Worm (Caenorhabditis elegans) whole organism, mixed stage, embryonic: ENCODE measurements around the gene srh-180.

Experiments
- M03D4.4 ChIP-seq: sonication (generic microtip); optimal IDR thresholded peaks from 2 replicates; lab custom pipeline; 2017; ENCODE audit warnings: mild to moderate bottlenecking, missing genetic modification characterization, missing compliant biosample characterization
- bed-3 ChIP-seq: fragments of 200-800 bp; sonication (Bioruptor generic); optimal IDR thresholded peaks from 3 replicates; lab custom pipeline; 2018; ENCODE audit warnings: mild to moderate bottlenecking, missing genetic modification characterization, moderate library complexity, missing compliant biosample characterization
- blmp-1 ChIP-seq: fragments of 150-350 bp; optimal IDR thresholded peaks from 2 replicates; lab custom pipeline; 2014; ENCODE audit warnings: missing biosample characterization, missing genetic modification characterization
- ceh-43 ChIP-seq: fragments of 200-800 bp; sonication (Bioruptor generic); optimal IDR thresholded peaks from 2 replicates; lab custom pipeline; 2018; ENCODE audit warnings: mild to moderate bottlenecking, missing genetic modification characterization, moderate library complexity, missing compliant biosample characterization
- ceh-83 ChIP-seq: fragments of 200-800 bp; sonication (Bioruptor generic); optimal IDR thresholded peaks from 2 replicates; lab custom pipeline; 2018; ENCODE audit warnings: mild to moderate bottlenecking, missing genetic modification characterization, missing compliant biosample characterization
- ces-1 ChIP-seq: fragments of 150-350 bp; optimal IDR thresholded peaks from 2 replicates; lab custom pipeline; 2014; ENCODE audit warnings: missing biosample characterization, missing genetic modification reagents, missing genetic modification characterization
- drap-1 ChIP-seq: fragments of 200-800 bp; sonication (Bioruptor generic); optimal IDR thresholded peaks from 3 replicates; lab custom pipeline; 2018; ENCODE audit warnings: mild to moderate bottlenecking, missing genetic modification characterization, missing compliant biosample characterization
- elt-1 ChIP-seq: sonication (generic microtip); optimal IDR thresholded peaks from 2 replicates; lab custom pipeline; 2017; ENCODE audit warnings: missing genetic modification characterization, mild to moderate bottlenecking, missing compliant biosample characterization, antibody characterized with exemption, moderate library complexity, borderline replicate concordance; ENCODE audit not compliant: insufficient read depth
- elt-3 ChIP-seq: fragments of 150-350 bp; optimal IDR thresholded peaks from 2 replicates; lab custom pipeline; 2014; ENCODE audit warnings: missing biosample characterization, missing genetic modification characterization
- flh-1 ChIP-seq: fragments of 200-800 bp; sonication (Bioruptor generic); optimal IDR thresholded peaks from 2 replicates; lab custom pipeline; 2018; ENCODE audit warnings: mild to moderate bottlenecking, missing genetic modification characterization, moderate library complexity, missing compliant biosample characterization
- ham-2 ChIP-seq: fragments of 200-800 bp; sonication (Bioruptor generic); optimal IDR thresholded peaks from 2 replicates; lab custom pipeline; 2018; ENCODE audit warnings: mild to moderate bottlenecking, missing genetic modification characterization, missing compliant biosample characterization
- hlh-1 ChIP-seq: fragments of 150-350 bp; optimal IDR thresholded peaks from 2 replicates; lab custom pipeline; 2014; ENCODE audit warnings: missing biosample characterization, missing genetic modification reagents, missing genetic modification characterization
- lin-13 ChIP-seq: fragments of 150-350 bp; optimal IDR thresholded peaks from 2 replicates; lab custom pipeline; 2014; ENCODE audit warnings: missing biosample characterization, missing genetic modification characterization
- lin-32 ChIP-seq: fragments of 200-800 bp; sonication (Bioruptor generic); optimal IDR thresholded peaks from 2 replicates; lab custom pipeline; 2018; ENCODE audit warnings: mild to moderate bottlenecking, missing genetic modification characterization, missing compliant biosample characterization
- lsy-2 ChIP-seq: fragments of 150-350 bp; optimal IDR thresholded peaks from 2 replicates; lab custom pipeline; 2014; ENCODE audit warnings: missing biosample characterization, missing genetic modification characterization
- mab-5 ChIP-seq: fragments of 150-350 bp; optimal IDR thresholded peaks from 2 replicates; lab custom pipeline; 2014; ENCODE audit warnings: missing biosample characterization, missing genetic modification characterization
- mep-1 ChIP-seq: fragments of 150-350 bp; optimal IDR thresholded peaks from 2 replicates; lab custom pipeline; 2017; ENCODE audit warnings: missing biosample characterization, missing genetic modification reagents, missing genetic modification characterization, inconsistent platforms
- mls-2 ChIP-seq: sonication (generic microtip); optimal IDR thresholded peaks from 2 replicates; lab custom pipeline; 2016; ENCODE audit warnings: mild to moderate bottlenecking, missing genetic modification characterization, moderate library complexity, missing compliant biosample characterization
- nhr-12 ChIP-seq: fragments of 150-350 bp; optimal IDR thresholded peaks from 2 replicates; lab custom pipeline; 2014; ENCODE audit warnings: missing biosample characterization, missing genetic modification characterization
- nhr-2 ChIP-seq: fragments of 150-350 bp; optimal IDR thresholded peaks from 2 replicates; lab custom pipeline; 2014; ENCODE audit warnings: missing biosample characterization, missing genetic modification characterization
- nhr-28 ChIP-seq: fragments of 150-350 bp; optimal IDR thresholded peaks from 2 replicates; lab custom pipeline; 2014; ENCODE audit warnings: missing biosample characterization, missing genetic modification characterization
- nhr-76 ChIP-seq: sonication (generic microtip); optimal IDR thresholded peaks from 2 replicates; lab custom pipeline; 2017; ENCODE audit warnings: missing biosample characterization, missing genetic modification characterization
- pha-4 ChIP-seq: fragments of 150-350 bp; optimal IDR thresholded peaks from 2 replicates; lab custom pipeline; 2018; ENCODE audit warnings: missing biosample characterization, missing genetic modification reagents, missing genetic modification characterization
- sem-2 ChIP-seq: fragments of 200-800 bp; sonication (Bioruptor generic); optimal IDR thresholded peaks from 2 replicates; lab custom pipeline; 2018; ENCODE audit warnings: mild to moderate bottlenecking, missing genetic modification characterization, missing compliant biosample characterization
- sptf-1 ChIP-seq: sonication (generic microtip); optimal IDR thresholded peaks from 2 replicates; lab custom pipeline; 2017; ENCODE audit warnings: mild to moderate bottlenecking, missing genetic modification characterization, moderate library complexity, missing compliant biosample characterization
- tbx-8 ChIP-seq: fragments of 200-800 bp; sonication (Bioruptor generic); optimal IDR thresholded peaks from 2 replicates; lab custom pipeline; 2018; ENCODE audit warnings: mild to moderate bottlenecking, missing genetic modification characterization, moderate library complexity, missing compliant biosample characterization
- unc-120 ChIP-seq: sonication (generic microtip); optimal IDR thresholded peaks from 2 replicates; lab custom pipeline; 2017; ENCODE audit warnings: missing genetic modification characterization, missing compliant biosample characterization; ENCODE audit not compliant: poor library complexity, severe bottlenecking
- unc-39 ChIP-seq: fragments of 150-350 bp; optimal IDR thresholded peaks from 2 replicates; lab custom pipeline; 2014; ENCODE audit warnings: missing biosample characterization, missing genetic modification characterization
- zip-8 ChIP-seq: fragments of 150-350 bp; optimal IDR thresholded peaks from 2 replicates; lab custom pipeline; 2014; ENCODE audit warnings: missing biosample characterization, missing genetic modification characterization
- ztf-11 ChIP-seq: fragments of 150-350 bp; optimal IDR thresholded peaks from 2 replicates; lab custom pipeline; 2014; ENCODE audit warnings: missing biosample characterization, missing genetic modification characterization

Gene srh-180

ce11 chrV:16317244-16317643, at the start of gene srh-180:
Gene srh-180 (plus strand): TSS chrV:16317544.
- TF ChIP-seq mab-5 (tag; lab: Kevin White, UChicago) (no peak), sem-2 (GFP tag; lab: Kevin White, UChicago) (no peak), zip-8 (no peak), elt-1 (no peak), nhr-76 (no peak), drap-1 (no peak)

ce11 chrV:16269556-16269955, 47.8 kb upstream of the srh-180 start, which contains the start of the genes fbxa-2 and T13F3.8:
Gene fbxa-2 (minus strand): TSS chrV:16269656.
Gene T13F3.8 (plus strand): TSS chrV:16269800.
- TF ChIP-seq M03D4.4 (tag; lab: Kevin White, UChicago) (no peak), ham-2 (GFP tag; lab: Kevin White, UChicago) (no peak), mls-2 (tag; lab: Kevin White, UChicago) (no peak), ceh-43 (GFP tag; lab: Kevin White, UChicago) (no peak), nhr-12 (no peak), nhr-2 (no peak), unc-39 (tag; lab: Kevin White, UChicago) (no peak), lin-32 (GFP tag; lab: Kevin White, UChicago) (no peak), hlh-1 (tag; lab: Kevin White, UChicago) (no peak)

- no peak for TF ChIP-seq ztf-11 (tag; lab: Kevin White, UChicago)
- no peak for TF ChIP-seq lin-32 (GFP tag; lab: Kevin White, UChicago)
- no peak for TF ChIP-seq ham-2 (GFP tag; lab: Kevin White, UChicago)
- TF ChIP-seq mep-1 (tag; lab: Kevin White, UChicago): no peak
- TF ChIP-seq lsy-2 (tag; lab: Kevin White, UChicago): no peak
- TF ChIP-seq flh-1 (GFP tag; lab: Kevin White, UChicago): no peak
- TF ChIP-seq hlh-1 (tag; lab: Kevin White, UChicago): no peak
- no peak for TF ChIP-seq mab-5 (tag; lab: Kevin White, UChicago)
- TF ChIP-seq elt-1: no peak
- TF ChIP-seq nhr-76: no peak
Observed at ce11 chrV:16271121-16271520, 46.2 kb upstream of the srh-180 start, which contains the start of gene T13F3.6. Gene T13F3.6 (minus strand): TSS chrV:16271221.

- TF ChIP-seq ztf-11 (tag; lab: Kevin White, UChicago) (no peak), mls-2 (tag; lab: Kevin White, UChicago) (no peak), hlh-1 (tag; lab: Kevin White, UChicago) (no peak), mep-1 (tag; lab: Kevin White, UChicago) (no peak), zip-8 (no peak), nhr-12 (no peak), sptf-1 (tag; lab: Kevin White, UChicago) (no peak), drap-1 (no peak), lin-13 (tag; lab: Kevin White, UChicago) (no peak), elt-3 (no peak), blmp-1 (tag; lab: Kevin White, UChicago) (no peak), ham-2 (GFP tag; lab: Kevin White, UChicago) (no peak), ces-1 (no peak), tbx-8 (GFP tag; lab: Kevin White, UChicago) (no peak), unc-120 (tag; lab: Kevin White, UChicago) (no peak), unc-39 (tag; lab: Kevin White, UChicago) (no peak), pha-4 (tag; lab: Kevin White, UChicago) (no peak), M03D4.4 (tag; lab: Kevin White, UChicago) (no peak), ceh-83 (no peak), nhr-28 (tag; lab: Kevin White, UChicago) (no peak)
Observed at ce11 chrV:16275347-16275746, 42.0 kb upstream of the srh-180 start, which contains the start of gene pacl-1. Gene pacl-1 (minus strand): TSS chrV:16275447.

- no peak for TF ChIP-seq unc-120 (tag; lab: Kevin White, UChicago)
- TF ChIP-seq flh-1 (GFP tag; lab: Kevin White, UChicago): no peak
- TF ChIP-seq ztf-11 (tag; lab: Kevin White, UChicago): no peak
- no peak for TF ChIP-seq tbx-8 (GFP tag; lab: Kevin White, UChicago)
- no peak for TF ChIP-seq drap-1
- TF ChIP-seq elt-3: no peak
- TF ChIP-seq bed-3 (GFP tag; lab: Kevin White, UChicago): no peak
Observed at ce11 chrV:16277918-16278317, 39.4 kb upstream of the srh-180 start, which contains the start of gene cyp-37B1. Gene cyp-37B1 (plus strand): TSS chrV:16278116.
